Worm (Caenorhabditis elegans) whole organism, L1 larva: ENCODE measurements around the gene rfp-1.

Experiments used
- C16A3.4 ChIP-seq: fragments of 150-350 bp; optimal IDR thresholded peaks from 2 replicates; lab custom pipeline; 2014; ENCODE audit warnings: missing biosample characterization, missing genetic modification characterization
- aha-1 ChIP-seq: fragments of 150-350 bp; optimal IDR thresholded peaks from 2 replicates; lab custom pipeline; 2014; ENCODE audit warnings: missing biosample characterization, missing genetic modification characterization
- alr-1 ChIP-seq: fragments of 200-800 bp; sonication (Bioruptor generic); optimal IDR thresholded peaks from 2 replicates; lab custom pipeline; 2018; ENCODE audit warnings: borderline replicate concordance, mild to moderate bottlenecking, missing genetic modification characterization, missing compliant biosample characterization
- blmp-1 ChIP-seq: fragments of 150-350 bp; optimal IDR thresholded peaks from 2 replicates; lab custom pipeline; 2014; ENCODE audit warnings: missing biosample characterization, missing genetic modification characterization
- ceh-63 ChIP-seq: fragments of 200-800 bp; sonication (Bioruptor generic); optimal IDR thresholded peaks from 2 replicates; lab custom pipeline; 2018; ENCODE audit warnings: mild to moderate bottlenecking, missing genetic modification characterization, missing compliant biosample characterization
- ceh-82 ChIP-seq, 3 experiments: fragments of 150-350 bp in 1 of 3; sonication (generic microtip) in 2 of 3; optimal IDR thresholded peaks; 2 replicates each; lab custom pipeline; 2014 to 2017; ENCODE audit warnings: missing biosample characterization in 3 of 3, missing genetic modification characterization in 3 of 3
- ceh-88 ChIP-seq: fragments of 200-800 bp; sonication (Bioruptor generic); IDR thresholded peaks from 2 replicates; pipeline ENCODE4 v1.3.6; 2022; ENCODE audit warnings: missing genetic modification characterization, missing compliant biosample characterization
- ceh-90 ChIP-seq: sonication (generic microtip); optimal IDR thresholded peaks from 2 replicates; lab custom pipeline; 2016; ENCODE audit warnings: missing genetic modification characterization, missing compliant biosample characterization
- dpl-1 ChIP-seq, 3 experiments: fragments of 150-350 bp in 2 of 3; sonication (generic microtip) in 1 of 3; optimal IDR thresholded peaks; 2 replicates each; lab custom pipeline; 2014 to 2017; ENCODE audit warnings: missing biosample characterization in 3 of 3, missing genetic modification characterization in 3 of 3, missing genetic modification reagents in 3 of 3
- dsc-1 ChIP-seq: sonication (generic microtip); optimal IDR thresholded peaks from 2 replicates; lab custom pipeline; 2016; ENCODE audit warnings: mild to moderate bottlenecking, missing genetic modification characterization, missing compliant biosample characterization
- efl-1 ChIP-seq, 4 experiments: fragments of 150-350 bp; optimal IDR thresholded peaks in 3 of 4; peaks in 1 of 4; 1 replicate in 1 of 4; 2 replicates in 3 of 4; lab custom pipeline; 2014; ENCODE audit warnings: missing biosample characterization in 2 of 4, missing genetic modification characterization in 2 of 4, missing genetic modification reagents in 2 of 4
- egl-13 ChIP-seq: sonication (generic microtip); optimal IDR thresholded peaks from 2 replicates; lab custom pipeline; 2016; ENCODE audit warnings: missing genotype, missing genetic modification reagents, missing genetic modification characterization, missing compliant biosample characterization
- fkh-10 ChIP-seq: sonication (generic microtip); optimal IDR thresholded peaks from 2 replicates; lab custom pipeline; 2017; ENCODE audit warnings: missing biosample characterization, missing genetic modification reagents, missing genetic modification characterization
- fkh-4 ChIP-seq: sonication (generic microtip); optimal IDR thresholded peaks from 2 replicates; lab custom pipeline; 2016; ENCODE audit warnings: missing compliant biosample characterization, missing genetic modification characterization, borderline replicate concordance
- fkh-8 ChIP-seq: sonication (generic microtip); optimal IDR thresholded peaks from 2 replicates; lab custom pipeline; 2016; ENCODE audit warnings: mild to moderate bottlenecking, missing genetic modification characterization, missing compliant biosample characterization
- fos-1 ChIP-seq: fragments of 150-350 bp; optimal IDR thresholded peaks from 2 replicates; lab custom pipeline; 2014; ENCODE audit warnings: missing biosample characterization, missing genetic modification characterization
- grh-1 ChIP-seq: fragments of 200-800 bp; sonication (Bioruptor generic); IDR thresholded peaks from 2 replicates; pipeline ENCODE4 v1.3.6; 2022; ENCODE audit warnings: missing genetic modification reagents, missing genetic modification characterization, missing compliant biosample characterization
- isw-1 ChIP-seq: fragments of 200-800 bp; sonication (Bioruptor generic); IDR thresholded peaks from 2 replicates; pipeline ENCODE4 v1.3.6; 2022; ENCODE audit warnings: missing genetic modification characterization, missing compliant biosample characterization
- jun-1 ChIP-seq: fragments of 150-350 bp; optimal IDR thresholded peaks from 2 replicates; lab custom pipeline; 2014; ENCODE audit warnings: missing biosample characterization, missing genetic modification reagents, missing genetic modification characterization
- lin-13 ChIP-seq: fragments of 150-350 bp; optimal IDR thresholded peaks from 2 replicates; lab custom pipeline; 2014; ENCODE audit warnings: missing biosample characterization, missing genetic modification reagents, missing genetic modification characterization
- lin-14 ChIP-seq: fragments of 200-800 bp; sonication (Bioruptor generic); optimal IDR thresholded peaks from 2 replicates; lab custom pipeline; 2018; ENCODE audit warnings: mild to moderate bottlenecking, missing genetic modification characterization, moderate library complexity, missing compliant biosample characterization
- lin-15B ChIP-seq: fragments of 150-350 bp; sonication (generic microtip); optimal IDR thresholded peaks from 3 replicates; lab custom pipeline; 2014; ENCODE audit warnings: missing biosample characterization, missing genetic modification characterization
- lin-35 ChIP-seq, 2 experiments: fragments of 150-350 bp; optimal IDR thresholded peaks; 2 replicates each; lab custom pipeline; 2014; ENCODE audit warnings: missing biosample characterization in 2 of 2, missing genetic modification characterization in 2 of 2, missing genetic modification reagents in 2 of 2
- lir-3 ChIP-seq: sonication (generic microtip); optimal IDR thresholded peaks from 2 replicates; lab custom pipeline; 2016; ENCODE audit warnings: mild to moderate bottlenecking, missing genetic modification characterization, moderate library complexity, missing compliant biosample characterization; ENCODE audit not compliant: poor library complexity
- lsy-2 ChIP-seq, 2 experiments: fragments of 150-350 bp; optimal IDR thresholded peaks; 2 replicates each; lab custom pipeline; 2014; ENCODE audit warnings: missing biosample characterization in 2 of 2, missing genetic modification characterization in 2 of 2
- mdl-1 ChIP-seq, 2 experiments: fragments of 150-350 bp; optimal IDR thresholded peaks; 2 replicates each; lab custom pipeline; 2014 to 2017; ENCODE audit warnings: missing biosample characterization in 2 of 2, missing genetic modification characterization in 2 of 2, inconsistent platforms in 1 of 2
- mef-2 ChIP-seq: fragments of 150-350 bp; optimal IDR thresholded peaks from 2 replicates; lab custom pipeline; 2014; ENCODE audit warnings: missing biosample characterization, missing genetic modification characterization
- mep-1 ChIP-seq: fragments of 150-350 bp; optimal IDR thresholded peaks from 2 replicates; lab custom pipeline; 2014; ENCODE audit warnings: missing biosample characterization, missing genetic modification characterization
- nhr-11 ChIP-seq: fragments of 150-350 bp; optimal IDR thresholded peaks from 2 replicates; lab custom pipeline; 2014; ENCODE audit warnings: missing biosample characterization, missing genetic modification characterization
- nhr-12 ChIP-seq: sonication (generic microtip); optimal IDR thresholded peaks from 2 replicates; lab custom pipeline; 2017; ENCODE audit warnings: missing biosample characterization, missing genetic modification characterization
- nhr-20 ChIP-seq: sonication (generic microtip); optimal IDR thresholded peaks from 2 replicates; lab custom pipeline; 2016; ENCODE audit warnings: mild to moderate bottlenecking, missing genetic modification characterization, missing compliant biosample characterization
- nhr-237 ChIP-seq: fragments of 150-350 bp; optimal IDR thresholded peaks from 2 replicates; lab custom pipeline; 2014; ENCODE audit warnings: missing biosample characterization, missing genetic modification characterization
- nhr-28 ChIP-seq: fragments of 150-350 bp; optimal IDR thresholded peaks from 2 replicates; lab custom pipeline; 2014; ENCODE audit warnings: missing biosample characterization, missing genetic modification characterization
- nhr-71 ChIP-seq: sonication (generic microtip); optimal IDR thresholded peaks from 2 replicates; lab custom pipeline; 2016; ENCODE audit warnings: mild to moderate bottlenecking, missing genetic modification characterization, moderate library complexity, missing compliant biosample characterization
- nhr-84 ChIP-seq: sonication (generic microtip); optimal IDR thresholded peaks from 2 replicates; lab custom pipeline; 2017; ENCODE audit warnings: missing biosample characterization, missing genetic modification characterization
- nhr-85 ChIP-seq: sonication (generic microtip); peaks from one replicate; lab custom pipeline; 2016; ENCODE audit warnings: missing genetic modification characterization, inconsistent platforms, missing compliant biosample characterization
- pag-3 ChIP-seq: sonication (generic microtip); optimal IDR thresholded peaks from 2 replicates; lab custom pipeline; 2017; ENCODE audit warnings: missing genetic modification characterization, mild to moderate bottlenecking, missing compliant biosample characterization, antibody characterized with exemption, borderline replicate concordance; ENCODE audit not compliant: insufficient read depth
- pax-3 ChIP-seq: fragments of 200-800 bp; sonication (Bioruptor generic); optimal IDR thresholded peaks from 2 replicates; lab custom pipeline; 2018; ENCODE audit warnings: mild to moderate bottlenecking, missing genetic modification characterization, moderate library complexity, missing compliant biosample characterization
- pqm-1 ChIP-seq: sonication (generic microtip); optimal IDR thresholded peaks from 3 replicates; lab custom pipeline; 2017; ENCODE audit warnings: missing biosample characterization, missing genetic modification characterization
- skn-1 ChIP-seq: fragments of 150-350 bp; optimal IDR thresholded peaks from 2 replicates; lab custom pipeline; 2014; ENCODE audit warnings: missing biosample characterization, missing genetic modification characterization
- snu-23 ChIP-seq: sonication (generic microtip); optimal IDR thresholded peaks from 2 replicates; lab custom pipeline; 2016; ENCODE audit warnings: missing genetic modification characterization, missing compliant biosample characterization
- sptf-1 ChIP-seq: fragments of 150-350 bp; optimal IDR thresholded peaks from 2 replicates; lab custom pipeline; 2014; ENCODE audit warnings: missing biosample characterization, missing genetic modification characterization
- sup-37 ChIP-seq: fragments of 200-800 bp; sonication (Bioruptor generic); optimal IDR thresholded peaks from 2 replicates; lab custom pipeline; 2018; ENCODE audit warnings: mild to moderate bottlenecking, missing genetic modification characterization, missing compliant biosample characterization
- swsn-7 ChIP-seq: sonication (generic microtip); optimal IDR thresholded peaks from 2 replicates; lab custom pipeline; 2016; ENCODE audit warnings: missing genetic modification characterization, missing compliant biosample characterization
- unc-30 ChIP-seq: sonication (generic microtip); optimal IDR thresholded peaks from 2 replicates; lab custom pipeline; 2017; ENCODE audit warnings: missing biosample characterization, missing genetic modification characterization
- unc-62 ChIP-seq: fragments of 150-350 bp; optimal IDR thresholded peaks from 2 replicates; lab custom pipeline; 2014; ENCODE audit warnings: missing biosample characterization, missing genetic modification reagents, missing genetic modification characterization
- unc-98 ChIP-seq: fragments of 200-800 bp; sonication (Bioruptor generic); IDR thresholded peaks from 2 replicates; pipeline ENCODE4 v1.3.6; 2022; ENCODE audit warnings: missing genetic modification characterization, missing compliant biosample characterization
- vab-15 ChIP-seq: sonication (generic microtip); optimal IDR thresholded peaks from 2 replicates; lab custom pipeline; 2017; ENCODE audit warnings: missing genotype, mild to moderate bottlenecking, missing genetic modification characterization, missing compliant biosample characterization
- xbp-1 ChIP-seq: sonication (generic microtip); optimal IDR thresholded peaks from 2 replicates; lab custom pipeline; 2016; ENCODE audit warnings: missing genetic modification characterization, missing compliant biosample characterization
- zip-4 ChIP-seq: fragments of 200-800 bp; sonication (Bioruptor generic); optimal IDR thresholded peaks from 2 replicates; lab custom pipeline; 2018; ENCODE audit warnings: mild to moderate bottlenecking, missing genetic modification characterization, moderate library complexity, missing compliant biosample characterization

Gene rfp-1

DNA sequence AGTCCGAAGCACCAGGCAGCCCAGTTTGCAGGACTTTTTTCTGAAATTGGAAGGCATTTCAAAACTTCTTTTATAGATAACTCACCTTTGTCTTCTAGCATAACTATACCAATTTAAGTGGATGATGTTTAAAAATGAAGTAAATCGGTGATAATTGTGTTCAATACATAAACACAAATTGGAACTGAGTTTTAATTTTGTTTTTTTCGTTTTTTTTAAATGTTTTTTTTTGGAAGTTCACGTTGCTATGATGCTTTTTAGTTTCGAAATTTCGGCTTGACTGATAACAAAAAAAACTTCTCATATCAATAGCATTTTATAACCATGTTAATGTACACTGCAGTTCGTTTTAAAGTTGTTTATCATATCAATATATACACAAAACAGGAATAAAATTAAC lies 31.1 kb downstream of the rfp-1 start, which contains the start of gene ZK353.4:
TSS of gene ZK353.4 (minus strand) at position 101 of the 400 bp plus-strand sequence.
- TF ChIP-seq fkh-4 (tag; lab: Kevin White, UChicago) (no peak), pax-3 (tag; lab: Kevin White, UChicago) (no peak), jun-1 (tag; lab: Kevin White, UChicago) (no peak), mdl-1 (tag; optimal IDR thresholded peaks at IDR 0.05; lab: Kevin White, UChicago) (no peak), ceh-88 (no peak), zip-4 (no peak), pqm-1 (no peak), ceh-90 (tag; lab: Kevin White, UChicago) (no peak), nhr-12 (tag; lab: Kevin White, UChicago) (no peak), snu-23 (GFP tag; lab: Kevin White, UChicago) (no peak), skn-1 (tag; lab: Kevin White, UChicago) (no peak), lin-13 (GFP tag; lab: Kevin White, UChicago) (no peak), nhr-71 (tag; lab: Kevin White, UChicago) (no peak), nhr-11 (tag; lab: Kevin White, UChicago) (no peak), ceh-82 (tag; optimal IDR thresholded peaks at IDR 0.05; lab: Kevin White, UChicago) (no peak)

DNA sequence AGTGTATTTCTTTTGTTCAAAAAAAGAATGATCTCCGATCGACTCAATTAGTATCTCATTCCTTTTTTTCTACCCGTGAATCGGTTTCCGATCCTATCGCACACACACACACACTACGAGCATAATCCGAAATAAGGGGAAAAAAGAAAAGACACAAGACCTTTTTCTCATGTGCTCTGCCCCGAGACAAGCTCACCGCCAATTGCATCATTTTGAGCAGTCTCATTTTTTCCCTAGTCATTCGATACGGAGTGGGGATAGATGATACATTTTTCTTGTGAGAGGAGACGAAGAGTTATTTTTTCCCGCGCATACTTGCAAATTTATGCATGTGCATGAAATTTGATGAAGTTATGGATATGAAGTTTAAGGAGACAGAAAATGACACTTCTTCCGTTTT lies 33.9 kb downstream of the rfp-1 start:
- no peak for TF ChIP-seq sptf-1
- no peak for TF ChIP-seq unc-62 (GFP tag; lab: Kevin White, UChicago)
- TF ChIP-seq lir-3: no peak
- TF ChIP-seq mdl-1 (tag; optimal IDR thresholded peaks at IDR 0.05; lab: Kevin White, UChicago): no peak
- no peak for TF ChIP-seq grh-1
- TF ChIP-seq lin-14 (GFP tag; lab: Kevin White, UChicago): peak; percentile 85
- no peak for TF ChIP-seq blmp-1 (tag; lab: Kevin White, UChicago)
- peak in 1 of 2 experiments; percentile 15 for TF ChIP-seq lin-35 (GFP tag; optimal IDR thresholded peaks at IDR 0.05; lab: Kevin White, UChicago)
- TF ChIP-seq nhr-85: no peak
- TF ChIP-seq lin-15B (tag; lab: Kevin White, UChicago): no peak
- peak; percentile 78 for TF ChIP-seq fkh-8 (tag; lab: Kevin White, UChicago)
- peak in 1 of 3 experiments; percentile 61 for TF ChIP-seq ceh-82 (tag; optimal IDR thresholded peaks at IDR 0.05; lab: Kevin White, UChicago)
- peak in 1 of 3 experiments; percentile 43 for TF ChIP-seq dpl-1 (GFP tag; optimal IDR thresholded peaks at IDR 0.05; lab: Kevin White, UChicago)
- no peak for TF ChIP-seq nhr-20 (tag; lab: Kevin White, UChicago)
- no peak for TF ChIP-seq mef-2 (tag; lab: Kevin White, UChicago)
- TF ChIP-seq vab-15 (tag; lab: Kevin White, UChicago): no peak
- no peak for TF ChIP-seq aha-1
- TF ChIP-seq fkh-10 (GFP tag; lab: Kevin White, UChicago): peak; percentile 66
- TF ChIP-seq sup-37: no peak
- no peak for TF ChIP-seq C16A3.4 (tag; lab: Kevin White, UChicago)
- TF ChIP-seq pqm-1: no peak
- peak; percentile 15 to 54 for TF ChIP-seq lsy-2 (tag; optimal IDR thresholded peaks at IDR 0.05; lab: Kevin White, UChicago)
- TF ChIP-seq mep-1: peak; percentile 37
- TF ChIP-seq dsc-1: peak; percentile 71
- peak; percentile 3 for TF ChIP-seq xbp-1 (tag; lab: Kevin White, UChicago)
- TF ChIP-seq efl-1 (optimal IDR thresholded peaks at IDR 0.05; lab: Kevin White, UChicago): peak; percentile 3 to 8
- peak in 1 of 2 experiments; percentile 72 for TF ChIP-seq efl-1 (GFP tag; optimal IDR thresholded peaks at IDR 0.05 in 1 of 2; lab: Kevin White, UChicago)
- TF ChIP-seq unc-98: no peak
- no peak for TF ChIP-seq nhr-28 (tag; lab: Kevin White, UChicago)
- TF ChIP-seq pag-3 (tag; lab: Kevin White, UChicago): no peak
- TF ChIP-seq fos-1 (tag; lab: Kevin White, UChicago): no peak
- no peak for TF ChIP-seq alr-1 (tag; lab: Kevin White, UChicago)
- no peak for TF ChIP-seq nhr-84 (tag; lab: Kevin White, UChicago)
- TF ChIP-seq jun-1 (tag; lab: Kevin White, UChicago): no peak
- TF ChIP-seq ceh-63 (GFP tag; lab: Kevin White, UChicago): no peak
- TF ChIP-seq nhr-237 (tag; lab: Kevin White, UChicago): no peak
- peak; percentile 63 for TF ChIP-seq nhr-71 (tag; lab: Kevin White, UChicago)
- TF ChIP-seq unc-30 (tag; lab: Kevin White, UChicago): no peak
- peak; percentile 7; the same call in 1 of the 2 replicates for TF ChIP-seq isw-1
- no peak for TF ChIP-seq nhr-11 (tag; lab: Kevin White, UChicago)
- peak; percentile 28 for TF ChIP-seq swsn-7 (tag; lab: Kevin White, UChicago)
- peak; percentile 63 for TF ChIP-seq egl-13 (tag; lab: Kevin White, UChicago)
